Worm (Caenorhabditis elegans) whole organism, L1 larva: ENCODE results near the gene adss-1.

Source experiments
- C04F5.9 ChIP-seq: sonication (generic microtip); optimal IDR thresholded peaks from 2 replicates; lab custom pipeline; 2016; ENCODE audit warnings: missing genetic modification characterization, missing compliant biosample characterization
- ceh-82 ChIP-seq, 3 experiments: fragments of 150-350 bp in 1 of 3; sonication (generic microtip) in 2 of 3; optimal IDR thresholded peaks; 2 replicates each; lab custom pipeline; 2014 to 2017; ENCODE audit warnings: missing biosample characterization in 3 of 3, missing genetic modification characterization in 3 of 3
- efl-1 ChIP-seq, 4 experiments: fragments of 150-350 bp; optimal IDR thresholded peaks in 3 of 4; peaks in 1 of 4; 1 replicate in 1 of 4; 2 replicates in 3 of 4; lab custom pipeline; 2014; ENCODE audit warnings: missing biosample characterization in 2 of 4, missing genetic modification characterization in 2 of 4, missing genetic modification reagents in 2 of 4
- egl-13 ChIP-seq: sonication (generic microtip); optimal IDR thresholded peaks from 2 replicates; lab custom pipeline; 2016; ENCODE audit warnings: missing genotype, missing genetic modification reagents, missing genetic modification characterization, missing compliant biosample characterization
- egl-27 ChIP-seq, 2 experiments: fragments of 150-350 bp in 1 of 2; sonication (generic microtip); optimal IDR thresholded peaks; 3 replicates each; lab custom pipeline; 2017 to 2018; ENCODE audit warnings: missing biosample characterization in 2 of 2, missing genetic modification characterization in 2 of 2, missing genetic modification reagents in 2 of 2
- elt-2 ChIP-seq: sonication (generic microtip); optimal IDR thresholded peaks from 2 replicates; lab custom pipeline; 2016; ENCODE audit warnings: missing genetic modification characterization, mild to moderate bottlenecking, inconsistent platforms, missing compliant biosample characterization, missing genetic modification reagents
- lin-35 ChIP-seq, 2 experiments: fragments of 150-350 bp; optimal IDR thresholded peaks; 2 replicates each; lab custom pipeline; 2014; ENCODE audit warnings: missing biosample characterization in 2 of 2, missing genetic modification characterization in 2 of 2, missing genetic modification reagents in 2 of 2
- nhr-237 ChIP-seq: fragments of 150-350 bp; optimal IDR thresholded peaks from 2 replicates; lab custom pipeline; 2014; ENCODE audit warnings: missing biosample characterization, missing genetic modification characterization
- nhr-28 ChIP-seq: fragments of 150-350 bp; optimal IDR thresholded peaks from 2 replicates; lab custom pipeline; 2014; ENCODE audit warnings: missing biosample characterization, missing genetic modification characterization
- nhr-71 ChIP-seq: sonication (generic microtip); optimal IDR thresholded peaks from 2 replicates; lab custom pipeline; 2016; ENCODE audit warnings: mild to moderate bottlenecking, missing genetic modification characterization, moderate library complexity, missing compliant biosample characterization
- rnt-1 ChIP-seq: sonication (generic microtip); optimal IDR thresholded peaks from 2 replicates; lab custom pipeline; 2016; ENCODE audit warnings: mild to moderate bottlenecking, missing genetic modification characterization, moderate library complexity, missing compliant biosample characterization
- tbx-2 ChIP-seq: sonication (generic microtip); optimal IDR thresholded peaks from 2 replicates; lab custom pipeline; 2016; ENCODE audit warnings: missing genetic modification characterization, missing compliant biosample characterization

DNA sequence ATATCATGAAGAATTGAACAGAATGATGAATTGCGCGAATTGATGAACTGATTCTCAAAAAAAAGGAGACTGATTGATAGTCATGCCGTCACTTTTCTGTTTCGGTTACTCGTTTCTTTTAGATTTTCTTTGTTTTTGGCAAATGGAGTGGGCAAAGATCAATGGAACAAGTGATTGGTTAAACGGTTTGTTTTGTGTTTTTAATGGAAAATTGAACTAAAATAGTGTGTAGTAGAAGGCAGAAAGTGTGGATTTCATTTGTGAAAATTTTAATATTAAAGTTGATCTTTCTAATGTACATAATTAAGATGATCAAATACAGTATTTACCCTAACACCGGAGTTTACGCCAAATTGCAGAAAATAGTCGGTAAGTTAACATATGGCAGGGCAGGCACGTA lies 16.7 kb upstream of the adss-1 start, which contains the start of gene nas-9:
- TF ChIP-seq efl-1 (optimal IDR thresholded peaks at IDR 0.05; lab: Kevin White, UChicago) = no peak
- TF ChIP-seq efl-1 (GFP tag; optimal IDR thresholded peaks at IDR 0.05 in 1 of 2; lab: Kevin White, UChicago) = no peak
- no peak for TF ChIP-seq C04F5.9 (tag; lab: Kevin White, UChicago)
- TF ChIP-seq nhr-71 (tag; lab: Kevin White, UChicago) = no peak
- TF ChIP-seq tbx-2 (tag; lab: Kevin White, UChicago) = no peak
- no peak for TF ChIP-seq egl-13
- no peak for TF ChIP-seq rnt-1 (tag; lab: Kevin White, UChicago)
- no peak for TF ChIP-seq nhr-28 (tag; lab: Kevin White, UChicago)
- no peak for TF ChIP-seq lin-35 (GFP tag; optimal IDR thresholded peaks at IDR 0.05; lab: Kevin White, UChicago)
- TF ChIP-seq nhr-237 = no peak
- TF ChIP-seq ceh-82 (tag; optimal IDR thresholded peaks at IDR 0.05; lab: Kevin White, UChicago) = no peak
- no peak for TF ChIP-seq elt-2 (tag; lab: Kevin White, UChicago)
- no peak for TF ChIP-seq egl-27 (tag; optimal IDR thresholded peaks at IDR 0.05; lab: Kevin White, UChicago)
